Worm (Caenorhabditis elegans) whole organism, L1 larva: Measurements from ENCODE around the gene F11D11.22.

Experiments used
- grh-1 ChIP-seq: fragments of 200-800 bp; sonication (Bioruptor generic); IDR thresholded peaks from 2 replicates; pipeline ENCODE4 v1.3.6; 2022; ENCODE audit warnings: missing genetic modification reagents, missing genetic modification characterization, missing compliant biosample characterization
- lin-15B ChIP-seq: fragments of 150-350 bp; sonication (generic microtip); optimal IDR thresholded peaks from 3 replicates; lab custom pipeline; 2014; ENCODE audit warnings: missing biosample characterization, missing genetic modification characterization
- lin-39 ChIP-seq: fragments of 150-350 bp; optimal IDR thresholded peaks from 2 replicates; lab custom pipeline; 2014; ENCODE audit warnings: missing biosample characterization, missing genetic modification reagents, missing genetic modification characterization
- nhr-12 ChIP-seq: sonication (generic microtip); optimal IDR thresholded peaks from 2 replicates; lab custom pipeline; 2017; ENCODE audit warnings: missing biosample characterization, missing genetic modification characterization
- nhr-237 ChIP-seq: fragments of 150-350 bp; optimal IDR thresholded peaks from 2 replicates; lab custom pipeline; 2014; ENCODE audit warnings: missing biosample characterization, missing genetic modification characterization
- nhr-28 ChIP-seq: fragments of 150-350 bp; optimal IDR thresholded peaks from 2 replicates; lab custom pipeline; 2014; ENCODE audit warnings: missing biosample characterization, missing genetic modification characterization
- snpc-4 ChIP-seq: fragments of 150-350 bp; optimal IDR thresholded peaks from 2 replicates; lab custom pipeline; 2014; ENCODE audit warnings: missing biosample characterization, missing genetic modification characterization
- sox-4 ChIP-seq: sonication (generic microtip); optimal IDR thresholded peaks from 2 replicates; lab custom pipeline; 2016; ENCODE audit warnings: missing genetic modification characterization, missing compliant biosample characterization
- unc-130 ChIP-seq: fragments of 150-350 bp; optimal IDR thresholded peaks from 2 replicates; lab custom pipeline; 2017; ENCODE audit warnings: missing biosample characterization, missing genetic modification characterization, inconsistent platforms
- vab-15 ChIP-seq: sonication (generic microtip); optimal IDR thresholded peaks from 2 replicates; lab custom pipeline; 2017; ENCODE audit warnings: missing genotype, mild to moderate bottlenecking, missing genetic modification characterization, missing compliant biosample characterization

- TF ChIP-seq nhr-12 (no peak), sox-4 (no peak), snpc-4 (no peak), lin-39 (tag; lab: Kevin White, UChicago) (no peak), grh-1 (GFP tag; lab: Robert Waterston, UW) (no peak), vab-15 (tag; lab: Kevin White, UChicago) (no peak), lin-15B (tag; lab: Kevin White, UChicago) (no peak), nhr-28 (tag; lab: Kevin White, UChicago) (no peak), unc-130 (tag; lab: Kevin White, UChicago) (no peak), nhr-237 (tag; lab: Kevin White, UChicago) (no peak)
Observed at ce11 chrV:18742108-18742507, 20.0 kb upstream of the F11D11.22 start, which contains the start of gene clec-250.
